Worm (Caenorhabditis elegans): Measurements from ENCODE around the gene R11G1.1.

- TF ChIP-seq elt-3 (tag; optimal IDR thresholded peaks at IDR 0.05) (no peak), snpc-4 (tag; optimal IDR thresholded peaks at IDR 0.05) (no peak), pha-4 (tag; optimal IDR thresholded peaks at IDR 0.05) (no peak), nhr-237 (tag; optimal IDR thresholded peaks at IDR 0.05) (no peak), bed-3 (GFP tag; optimal IDR thresholded peaks at IDR 0.05) (no peak), ceh-83 (GFP tag; optimal IDR thresholded peaks at IDR 0.05) (no peak), lsy-2 (tag; optimal IDR thresholded peaks at IDR 0.05) (no peak), nhr-12 (tag; optimal IDR thresholded peaks at IDR 0.05) (no peak)
Measured at ce11 chrX:3633654-3634053, 25.6 kb upstream of the R11G1.1 start, which contains the start of gene gst-11.
